Worm (Caenorhabditis elegans) whole organism, early embryonic: ENCODE results near the gene T15B7.14.

ENCODE experiments used
- flt-1 ChIP-seq: fragments of 200-800 bp; sonication (Bioruptor generic); IDR thresholded peaks from 2 replicates; pipeline ENCODE4 v1.3.6; 2022; ENCODE audit warnings: missing genetic modification characterization, missing compliant biosample characterization
- hmbx-1 ChIP-seq: sonication (generic microtip); optimal IDR thresholded peaks from 2 replicates; lab custom pipeline; 2016; ENCODE audit warnings: mild to moderate bottlenecking, missing genetic modification characterization, missing compliant biosample characterization

ce11 chrV:6817184-6817583 is 18.0 kb downstream of the T15B7.14 start, which contains the start of gene dmsr-14:
- TF ChIP-seq hmbx-1 (tag; lab: Kevin White, UChicago): no peak
- no peak for TF ChIP-seq flt-1 (GFP tag; lab: Robert Waterston, UW)
